Worm (Caenorhabditis elegans): ENCODE results near the gene gspd-1.

gspd-1 gene

ce11 chrIV:11307770-11308169 is 9.4 kb upstream of the gspd-1 start:
- TF ChIP-seq ets-7 (tag; optimal IDR thresholded peaks at IDR 0.05) (no peak), F13C5.2 (tag; optimal IDR thresholded peaks at IDR 0.05) (no peak)

- peak; percentile 20 for TF ChIP-seq hnd-1 (tag; optimal IDR thresholded peaks at IDR 0.05)
- TF ChIP-seq scrt-1 (GFP tag; IDR thresholded peaks at IDR 0.05), result no peak
- TF ChIP-seq pes-1 (GFP tag; IDR thresholded peaks at IDR 0.05), result peak; percentile 73
- 0 out of 2 replicates have a peak, but pooled peaks have one; percentile 51 for TF ChIP-seq sea-1 (GFP tag; conservative IDR thresholded peaks at IDR 0.05)
- peak; percentile 9 for TF ChIP-seq hmbx-1 (tag; optimal IDR thresholded peaks at IDR 0.05)
- peak; percentile 75 for TF ChIP-seq F13C5.2 (tag; optimal IDR thresholded peaks at IDR 0.05)
- TF ChIP-seq aly-1 (tag; optimal IDR thresholded peaks at IDR 0.05), result peak; percentile 57
- TF ChIP-seq ceh-13 (GFP tag; optimal IDR thresholded peaks at IDR 0.05), result peak; percentile 24
- no peak for TF ChIP-seq ceh-36 (tag; optimal IDR thresholded peaks at IDR 0.05)
- 0 out of 2 replicates have a peak, but pooled peaks have one; percentile 37 for TF ChIP-seq tbx-37 (GFP tag; conservative IDR thresholded peaks at IDR 0.05)
- 0 out of 2 replicates have a peak, but pooled peaks have one; percentile 26 for TF ChIP-seq tbx-11 (GFP tag; IDR thresholded peaks at IDR 0.05)
- TF ChIP-seq flt-1 (GFP tag; IDR thresholded peaks at IDR 0.05), result peak; percentile 61; the same call in 1 of the 2 replicates
- TF ChIP-seq B0310.2 (tag; optimal IDR thresholded peaks at IDR 0.05), result no peak
Measured at ce11 chrIV:11310624-11311023, 6.6 kb upstream of the gspd-1 start, which contains the start of gene znf-207. Gene znf-207, plus strand, starts transcription at chrIV:11310972.

- TF ChIP-seq sea-1 (GFP tag; conservative IDR thresholded peaks at IDR 0.05), result no peak
- TF ChIP-seq ceh-36 (tag; optimal IDR thresholded peaks at IDR 0.05), result no peak
- no peak for TF ChIP-seq hmg-4 (GFP tag; optimal IDR thresholded peaks at IDR 0.05)
- no peak for TF ChIP-seq ceh-13 (GFP tag; optimal IDR thresholded peaks at IDR 0.05)
- no peak for TF ChIP-seq B0310.2 (tag; optimal IDR thresholded peaks at IDR 0.05)
- no peak for TF ChIP-seq flt-1 (GFP tag; IDR thresholded peaks at IDR 0.05)
- TF ChIP-seq scrt-1 (GFP tag; IDR thresholded peaks at IDR 0.05), result no peak
- no peak for TF ChIP-seq ets-7 (tag; optimal IDR thresholded peaks at IDR 0.05)
- TF ChIP-seq ama-1 (optimal IDR thresholded peaks at IDR 0.05), result no peak
- no peak for TF ChIP-seq tra-4 (tag; optimal IDR thresholded peaks at IDR 0.05)
- no peak for TF ChIP-seq F13C5.2 (tag; optimal IDR thresholded peaks at IDR 0.05)
- no peak for TF ChIP-seq tbx-11 (GFP tag; IDR thresholded peaks at IDR 0.05)
- no peak for TF ChIP-seq tbx-37 (GFP tag; conservative IDR thresholded peaks at IDR 0.05)
Measured at ce11 chrIV:11311484-11311883, 5.7 kb upstream of the gspd-1 start.

- TF ChIP-seq F13C5.2 (tag; optimal IDR thresholded peaks at IDR 0.05), result no peak
- TF ChIP-seq aly-1 (tag; optimal IDR thresholded peaks at IDR 0.05), result no peak
- no peak for TF ChIP-seq tbx-11 (GFP tag; IDR thresholded peaks at IDR 0.05)
- TF ChIP-seq flt-1 (GFP tag; IDR thresholded peaks at IDR 0.05), result no peak
- TF ChIP-seq ets-7 (tag; optimal IDR thresholded peaks at IDR 0.05), result no peak
- TF ChIP-seq sea-1 (GFP tag; conservative IDR thresholded peaks at IDR 0.05), result no peak
- TF ChIP-seq tbx-37 (GFP tag; conservative IDR thresholded peaks at IDR 0.05), result no peak
- no peak for TF ChIP-seq ceh-13 (GFP tag; optimal IDR thresholded peaks at IDR 0.05)
- TF ChIP-seq tra-4 (tag; optimal IDR thresholded peaks at IDR 0.05), result no peak
- TF ChIP-seq scrt-1 (GFP tag; IDR thresholded peaks at IDR 0.05), result no peak
- no peak for TF ChIP-seq ceh-36 (tag; optimal IDR thresholded peaks at IDR 0.05)
Measured at ce11 chrIV:11313880-11314279, 3.3 kb upstream of the gspd-1 start, which contains the start of gene dnj-2. Gene dnj-2, minus strand, starts transcription at chrIV:11313980.

ce11 chrIV:11314885-11315284 is 2.3 kb upstream of the gspd-1 start, which contains the start of the genes B0035.3, B0035.22 and pfd-4:
Gene B0035.3, minus strand, starts transcription at chrIV:11314998.
Gene B0035.22, plus strand, starts transcription at chrIV:11315153.
Gene pfd-4, plus strand, starts transcription at chrIV:11315207.
- TF ChIP-seq tbx-37 (GFP tag; conservative IDR thresholded peaks at IDR 0.05), result peak; percentile 71
- TF ChIP-seq tbx-11 (GFP tag; IDR thresholded peaks at IDR 0.05), result no peak

- TF ChIP-seq ceh-13 (GFP tag; optimal IDR thresholded peaks at IDR 0.05) (no peak), flt-1 (GFP tag; IDR thresholded peaks at IDR 0.05) (no peak), tbx-11 (GFP tag; IDR thresholded peaks at IDR 0.05) (no peak)
Measured at ce11 chrIV:11315688-11316087, 1.5 kb upstream of the gspd-1 start.

- TF ChIP-seq hmg-4 (GFP tag; optimal IDR thresholded peaks at IDR 0.05) (no peak), hmbx-1 (tag; optimal IDR thresholded peaks at IDR 0.05) (no peak)
Measured at ce11 chrIV:11316106-11316505, 1.1 kb upstream of the gspd-1 start.

- TF ChIP-seq ceh-13 (GFP tag; optimal IDR thresholded peaks at IDR 0.05), result no peak
- no peak for TF ChIP-seq F13C5.2 (tag; optimal IDR thresholded peaks at IDR 0.05)
- TF ChIP-seq ceh-36 (tag; optimal IDR thresholded peaks at IDR 0.05), result no peak
- TF ChIP-seq scrt-1 (GFP tag; IDR thresholded peaks at IDR 0.05), result no peak
Measured at ce11 chrIV:11316640-11317039, 579 bp upstream of the gspd-1 start.

ce11 chrIV:11319884-11320362 is 2.7 kb downstream of the gspd-1 start, which contains the start of gene B0035.18:
Gene B0035.18, plus strand, starts transcription at chrIV:11320312.
- TF ChIP-seq pes-1 (GFP tag; IDR thresholded peaks at IDR 0.05), result no peak
- TF ChIP-seq tbx-11 (GFP tag; IDR thresholded peaks at IDR 0.05), result no peak
- TF ChIP-seq tra-4 (tag; optimal IDR thresholded peaks at IDR 0.05), result no peak
- no peak for TF ChIP-seq B0310.2 (tag; optimal IDR thresholded peaks at IDR 0.05)
- no peak for TF ChIP-seq F13C5.2 (tag; optimal IDR thresholded peaks at IDR 0.05)
- TF ChIP-seq hmbx-1 (tag; optimal IDR thresholded peaks at IDR 0.05), result no peak
- no peak for TF ChIP-seq ama-1 (optimal IDR thresholded peaks at IDR 0.05)
- TF ChIP-seq tbx-37 (GFP tag; conservative IDR thresholded peaks at IDR 0.05), result no peak

Data from whole organism, early embryonic.